Worm (Caenorhabditis elegans) whole organism, young adult: Measurements from ENCODE around the gene ZC477.4.

Experiments used
- B0019.2 ChIP-seq: fragments of 200-800 bp; sonication (Bioruptor generic); conservative IDR thresholded peaks from 2 replicates; pipeline ENCODE4 v1.3.6; 2022; ENCODE audit warnings: missing genetic modification reagents, missing genetic modification characterization, missing compliant biosample characterization
- C17E4.6 ChIP-seq: fragments of 200-800 bp; sonication (Bioruptor generic); IDR thresholded peaks from 2 replicates; pipeline ENCODE4 v1.3.6; 2022; ENCODE audit warnings: missing genetic modification reagents, missing genetic modification characterization, missing compliant biosample characterization
- F10E7.11 ChIP-seq: sonication (generic microtip); optimal IDR thresholded peaks from 2 replicates; lab custom pipeline; 2017; ENCODE audit warnings: mild to moderate bottlenecking, missing genetic modification characterization, moderate library complexity, missing compliant biosample characterization
- F23B12.7 ChIP-seq: sonication (generic microtip); optimal IDR thresholded peaks from 2 replicates; lab custom pipeline; 2017; ENCODE audit warnings: missing genetic modification characterization, mild to moderate bottlenecking, missing compliant biosample characterization, antibody characterized with exemption, moderate library complexity; ENCODE audit not compliant: insufficient read depth
- F37B4.10 ChIP-seq: fragments of 200-800 bp; sonication (Bioruptor generic); IDR thresholded peaks from 2 replicates; pipeline ENCODE4 v1.3.6; 2022; ENCODE audit warnings: missing genetic modification characterization, missing compliant biosample characterization
- K11D2.4 ChIP-seq: fragments of 200-800 bp; sonication (Bioruptor generic); IDR thresholded peaks from 2 replicates; pipeline ENCODE4 v1.3.6; 2022; ENCODE audit warnings: missing genetic modification reagents, missing genetic modification characterization, missing compliant biosample characterization
- Y53F4B.3 ChIP-seq: fragments of 200-800 bp; sonication (Bioruptor generic); IDR thresholded peaks from 2 replicates; pipeline ENCODE4 v1.3.6; 2022; ENCODE audit warnings: missing genetic modification reagents, missing genetic modification characterization, missing compliant biosample characterization
- Y53G8AR.9 ChIP-seq: fragments of 200-800 bp; sonication (Bioruptor generic); conservative IDR thresholded peaks from 2 replicates; pipeline ENCODE4 v1.3.6; 2022; ENCODE audit warnings: missing genetic modification reagents, missing genetic modification characterization, missing compliant biosample characterization
- Y67H2A.10 ChIP-seq: fragments of 200-800 bp; sonication (Bioruptor generic); conservative IDR thresholded peaks from 2 replicates; pipeline ENCODE4 v1.3.6; 2022; ENCODE audit warnings: missing genetic modification reagents, missing genetic modification characterization, missing compliant biosample characterization
- ama-1 ChIP-seq, 3 experiments: fragments of 150-350 bp in 1 of 3; sonication (generic microtip) in 2 of 3; optimal IDR thresholded peaks; 2 replicates each; lab custom pipeline; 2014 to 2018; ENCODE audit warnings: missing biosample characterization in 2 of 3, missing genetic modification characterization in 2 of 3, missing genetic modification reagents in 2 of 3
- aptf-2 ChIP-seq: fragments of 200-800 bp; sonication (Bioruptor generic); conservative IDR thresholded peaks from 2 replicates; pipeline ENCODE4 v1.3.6; 2022; ENCODE audit warnings: missing genetic modification reagents, missing genetic modification characterization, missing compliant biosample characterization
- attf-5 ChIP-seq: fragments of 200-800 bp; sonication (Bioruptor generic); optimal IDR thresholded peaks from 2 replicates; lab custom pipeline; 2018; ENCODE audit warnings: mild to moderate bottlenecking, missing genetic modification characterization, missing compliant biosample characterization
- attf-6 ChIP-seq: fragments of 200-800 bp; sonication (Bioruptor generic); IDR thresholded peaks from 2 replicates; pipeline ENCODE4 v1.3.6; 2022; ENCODE audit warnings: missing genetic modification reagents, missing genetic modification characterization, missing compliant biosample characterization
- bed-1 ChIP-seq: fragments of 200-800 bp; sonication (Bioruptor generic); IDR thresholded peaks from 2 replicates; pipeline ENCODE4 v1.3.6; 2022; ENCODE audit warnings: missing genetic modification reagents, missing genetic modification characterization, missing compliant biosample characterization
- ccch-3 ChIP-seq: fragments of 200-800 bp; sonication (Bioruptor generic); optimal IDR thresholded peaks from 2 replicates; lab custom pipeline; 2018; ENCODE audit warnings: mild to moderate bottlenecking, missing genetic modification characterization, missing compliant biosample characterization
- cebp-2 ChIP-seq: fragments of 200-800 bp; sonication (Bioruptor generic); IDR thresholded peaks from 2 replicates; pipeline ENCODE4 v1.3.6; 2022; ENCODE audit warnings: missing genetic modification characterization, missing compliant biosample characterization
- ceh-79 ChIP-seq: sonication (generic microtip); optimal IDR thresholded peaks from 2 replicates; lab custom pipeline; 2017; ENCODE audit warnings: mild to moderate bottlenecking, missing genetic modification characterization, missing compliant biosample characterization
- chd-7 ChIP-seq: sonication (generic microtip); optimal IDR thresholded peaks from 2 replicates; lab custom pipeline; 2016; ENCODE audit warnings: mild to moderate bottlenecking, missing genetic modification characterization, moderate library complexity, missing compliant biosample characterization
- die-1 ChIP-seq: sonication (generic microtip); optimal IDR thresholded peaks from 2 replicates; lab custom pipeline; 2016; ENCODE audit warnings: missing genotype, mild to moderate bottlenecking, missing genetic modification characterization, missing compliant biosample characterization
- dox-1 ChIP-seq: fragments of 200-800 bp; sonication (Bioruptor generic); IDR thresholded peaks from 2 replicates; pipeline ENCODE4 v1.3.6; 2022; ENCODE audit warnings: missing genetic modification reagents, missing genetic modification characterization, missing compliant biosample characterization
- dpff-1 ChIP-seq: sonication (generic microtip); optimal IDR thresholded peaks from 2 replicates; lab custom pipeline; 2017; ENCODE audit warnings: mild to moderate bottlenecking, missing genetic modification characterization, missing compliant biosample characterization
- ets-4 ChIP-seq: fragments of 200-800 bp; sonication (Bioruptor generic); optimal IDR thresholded peaks from 2 replicates; lab custom pipeline; 2018; ENCODE audit warnings: mild to moderate bottlenecking, missing genetic modification characterization, missing compliant biosample characterization
- gei-17 ChIP-seq: fragments of 200-800 bp; sonication (Bioruptor generic); optimal IDR thresholded peaks from 2 replicates; lab custom pipeline; 2018; ENCODE audit warnings: mild to moderate bottlenecking, missing genetic modification characterization, missing compliant biosample characterization
- hlh-12 ChIP-seq: sonication (generic microtip); optimal IDR thresholded peaks from 2 replicates; lab custom pipeline; 2016; ENCODE audit warnings: missing genetic modification characterization, missing compliant biosample characterization
- hlh-26 ChIP-seq: fragments of 200-800 bp; sonication (Bioruptor generic); conservative IDR thresholded peaks from 2 replicates; pipeline ENCODE4 v1.3.6; 2022; ENCODE audit warnings: missing genetic modification reagents, missing genetic modification characterization, missing compliant biosample characterization
- hmg-20 ChIP-seq: fragments of 200-800 bp; sonication (Bioruptor generic); IDR thresholded peaks from 2 replicates; pipeline ENCODE4 v1.3.6; 2022; ENCODE audit warnings: missing genetic modification reagents, missing genetic modification characterization, missing compliant biosample characterization
- hsf-1 ChIP-seq: fragments of 200-800 bp; sonication (Bioruptor generic); IDR thresholded peaks from 2 replicates; pipeline ENCODE4 v1.3.6; 2022; ENCODE audit warnings: missing genetic modification reagents, missing genetic modification characterization, missing compliant biosample characterization
- let-526 ChIP-seq: fragments of 200-800 bp; sonication (Bioruptor generic); IDR thresholded peaks from 2 replicates; pipeline ENCODE4 v1.3.6; 2022; ENCODE audit warnings: missing genetic modification reagents, missing genetic modification characterization, missing compliant biosample characterization
- lin-26 ChIP-seq: fragments of 200-800 bp; sonication (Bioruptor generic); IDR thresholded peaks from 2 replicates; pipeline ENCODE4 v1.3.6; 2022; ENCODE audit warnings: missing genetic modification reagents, missing genetic modification characterization, missing compliant biosample characterization
- lin-40 ChIP-seq: sonication (generic microtip); optimal IDR thresholded peaks from 2 replicates; lab custom pipeline; 2016; ENCODE audit warnings: missing genetic modification characterization, mild to moderate bottlenecking, missing compliant biosample characterization, missing genotype, missing genetic modification reagents
- lin-54 ChIP-seq: fragments of 200-800 bp; sonication (Bioruptor generic); optimal IDR thresholded peaks from 2 replicates; lab custom pipeline; 2018; ENCODE audit warnings: mild to moderate bottlenecking, missing genetic modification characterization, missing compliant biosample characterization
- mel-28 ChIP-seq: sonication (generic microtip); optimal IDR thresholded peaks from 2 replicates; lab custom pipeline; 2016; ENCODE audit warnings: borderline replicate concordance, mild to moderate bottlenecking, missing genetic modification characterization, missing compliant biosample characterization
- nhr-120 ChIP-seq: fragments of 200-800 bp; sonication (Bioruptor generic); IDR thresholded peaks from 2 replicates; pipeline ENCODE4 v1.3.6; 2022; ENCODE audit warnings: missing genetic modification characterization, missing compliant biosample characterization
- nhr-80 ChIP-seq: sonication (generic microtip); optimal IDR thresholded peaks from 2 replicates; lab custom pipeline; 2016; ENCODE audit warnings: missing genetic modification characterization, missing compliant biosample characterization
- pha-4 ChIP-seq: fragments of 150-350 bp; sonication (generic microtip); optimal IDR thresholded peaks from 2 replicates; lab custom pipeline; 2014; ENCODE audit warnings: missing biosample characterization, missing genetic modification reagents, missing genetic modification characterization
- rec-8 ChIP-seq, 2 experiments: sonication (generic microtip); optimal IDR thresholded peaks; 2 replicates each; lab custom pipeline; 2016; ENCODE audit warnings: mild to moderate bottlenecking in 2 of 2, missing genetic modification characterization in 2 of 2, missing genetic modification reagents in 2 of 2, missing genotype in 2 of 2, missing biosample characterization in 1 of 2, missing compliant biosample characterization in 1 of 2, moderate library complexity in 1 of 2
- repo-1 ChIP-seq: sonication (generic microtip); optimal IDR thresholded peaks from 2 replicates; lab custom pipeline; 2017; ENCODE audit warnings: mild to moderate bottlenecking, missing genetic modification characterization, missing compliant biosample characterization
- rpc-1 ChIP-seq, 2 experiments: fragments of 150-350 bp in 1 of 2; sonication (generic microtip) in 1 of 2; optimal IDR thresholded peaks; 2 replicates each; lab custom pipeline; 2014 to 2018; ENCODE audit warnings: missing biosample characterization in 1 of 2, missing genetic modification characterization in 1 of 2, missing genetic modification reagents in 1 of 2, missing genotype in 1 of 2
- sdz-38 ChIP-seq: sonication (generic microtip); optimal IDR thresholded peaks from 2 replicates; lab custom pipeline; 2016; ENCODE audit warnings: missing genotype, missing genetic modification characterization, missing compliant biosample characterization
- snpc-3.4 ChIP-seq: sonication (generic microtip); optimal IDR thresholded peaks from 2 replicates; lab custom pipeline; 2017; ENCODE audit warnings: missing genetic modification characterization, mild to moderate bottlenecking, missing compliant biosample characterization, antibody characterized with exemption, moderate library complexity, missing genotype, missing genetic modification reagents
- somi-1 ChIP-seq: fragments of 200-800 bp; sonication (Bioruptor generic); optimal IDR thresholded peaks from 2 replicates; lab custom pipeline; 2018; ENCODE audit warnings: mild to moderate bottlenecking, missing genetic modification characterization, missing compliant biosample characterization
- tbx-9 ChIP-seq: sonication (generic microtip); optimal IDR thresholded peaks from 2 replicates; lab custom pipeline; 2016; ENCODE audit warnings: borderline replicate concordance, missing genetic modification characterization, inconsistent platforms, missing compliant biosample characterization
- unc-130 ChIP-seq: sonication (generic microtip); optimal IDR thresholded peaks from 2 replicates; lab custom pipeline; 2016; ENCODE audit warnings: missing genetic modification reagents, missing genetic modification characterization, missing compliant biosample characterization
- xnd-1 ChIP-seq: sonication (generic microtip); optimal IDR thresholded peaks from 2 replicates; lab custom pipeline; 2016; ENCODE audit warnings: missing genotype, missing genetic modification reagents, missing genetic modification characterization, missing compliant biosample characterization
- ztf-18 ChIP-seq: sonication (generic microtip); optimal IDR thresholded peaks from 2 replicates; lab custom pipeline; 2016; ENCODE audit warnings: missing genotype, mild to moderate bottlenecking, missing genetic modification characterization, missing compliant biosample characterization
- ztf-26 ChIP-seq: sonication (generic microtip); optimal IDR thresholded peaks from 2 replicates; lab custom pipeline; 2017; ENCODE audit warnings: missing genetic modification characterization, missing compliant biosample characterization
- ztf-28 ChIP-seq: fragments of 200-800 bp; sonication (Bioruptor generic); IDR thresholded peaks from 2 replicates; pipeline ENCODE4 v1.3.6; 2022; ENCODE audit warnings: missing genetic modification reagents, missing genetic modification characterization, missing compliant biosample characterization
- ztf-3 ChIP-seq: fragments of 200-800 bp; sonication (Bioruptor generic); optimal IDR thresholded peaks from 2 replicates; lab custom pipeline; 2018; ENCODE audit warnings: mild to moderate bottlenecking, missing genetic modification characterization, missing compliant biosample characterization

ZC477.4 gene

DNA sequence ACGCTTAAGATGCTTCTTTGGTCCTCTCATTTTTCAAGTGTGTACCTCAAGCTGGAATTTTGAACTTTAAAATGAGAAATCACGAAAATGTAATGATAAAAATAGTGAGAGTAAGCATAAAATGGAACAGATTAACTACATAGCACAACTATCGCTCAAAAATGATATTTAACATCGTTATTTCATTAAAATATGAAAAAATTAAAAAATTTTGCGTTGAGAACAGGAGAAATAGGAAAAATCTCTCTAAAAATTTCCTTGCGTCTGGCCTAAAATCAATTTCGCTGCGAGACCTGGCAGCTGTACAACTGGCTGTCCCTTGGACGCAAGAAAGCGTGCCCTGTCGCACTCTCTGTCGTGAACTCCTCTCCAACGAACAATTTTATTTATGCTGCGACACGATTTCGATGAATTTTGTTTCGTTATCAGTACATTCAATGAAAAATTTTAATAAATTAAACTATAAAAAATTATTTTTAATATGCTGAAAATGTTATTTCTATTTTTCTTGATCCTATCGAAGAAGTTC, 13.9 kb downstream of the ZC477.4 start, which contains the start of gene rps-4:
rps-4 (minus strand) TSS at position 51 of the 529 bp plus-strand sequence.
- TF ChIP-seq nhr-120 (GFP tag; lab: Robert Waterston, UW) (no peak), hlh-26 (GFP tag; lab: Robert Waterston, UW) (no peak), ztf-28 (GFP tag; lab: Robert Waterston, UW) (no peak), die-1 (no peak), somi-1 (GFP tag; lab: Kevin White, UChicago) (peak; percentile 24), pha-4 (peak; percentile 50), nhr-80 (tag; lab: Kevin White, UChicago) (peak; percentile 62), ztf-3 (no peak), attf-5 (peak; percentile 87), lin-54 (GFP tag; lab: Kevin White, UChicago) (peak; percentile 73), B0019.2 (no peak), hmg-20 (GFP tag; lab: Robert Waterston, UW) (no peak), lin-26 (no peak), ccch-3 (GFP tag; lab: Kevin White, UChicago) (no peak), ztf-26 (tag; lab: Kevin White, UChicago) (peak; percentile 19), snpc-3.4 (tag; lab: Kevin White, UChicago) (peak; percentile 68), ztf-18 (tag; lab: Kevin White, UChicago) (peak; percentile 84), hlh-12 (no peak), bed-1 (no peak), dpff-1 (tag; lab: Kevin White, UChicago) (no peak), rec-8 (tag; optimal IDR thresholded peaks at IDR 0.05; lab: Kevin White, UChicago) (no peak), F37B4.10 (GFP tag; lab: Robert Waterston, UW) (no peak), lin-40 (peak; percentile 71), Y53G8AR.9 (no peak), dox-1 (GFP tag; lab: Robert Waterston, UW) (peak; percentile 88), rpc-1 (optimal IDR thresholded peaks at IDR 0.05; lab: Kevin White, UChicago) (no peak), rpc-1 (tag; optimal IDR thresholded peaks at IDR 0.05; lab: Kevin White, UChicago) (no peak), K11D2.4 (GFP tag; lab: Robert Waterston, UW) (peak; percentile 56; the same call in 1 of the 2 replicates), xnd-1 (tag; lab: Kevin White, UChicago) (no peak), aptf-2 (GFP tag; lab: Robert Waterston, UW) (no peak), gei-17 (GFP tag; lab: Kevin White, UChicago) (no peak), chd-7 (no peak), C17E4.6 (GFP tag; lab: Robert Waterston, UW) (no peak), tbx-9 (tag; lab: Kevin White, UChicago) (no peak), mel-28 (no peak), hsf-1 (GFP tag; lab: Robert Waterston, UW) (no peak), cebp-2 (no peak), repo-1 (tag; lab: Kevin White, UChicago) (no peak), ets-4 (no peak), F10E7.11 (no peak), ama-1 (optimal IDR thresholded peaks at IDR 0.05; lab: Kevin White, UChicago) (no peak), ama-1 (GFP tag; optimal IDR thresholded peaks at IDR 0.05; lab: Kevin White, UChicago) (no peak), ceh-79 (no peak), Y53F4B.3 (no peak), let-526 (no peak), F23B12.7 (tag; lab: Kevin White, UChicago) (peak; percentile 90), Y67H2A.10 (GFP tag; lab: Robert Waterston, UW) (0 out of 2 replicates have a peak, but pooled peaks have one; percentile 35), sdz-38 (tag; lab: Kevin White, UChicago) (no peak), attf-6 (GFP tag; lab: Robert Waterston, UW) (no peak), unc-130 (GFP tag; lab: Kevin White, UChicago) (peak; percentile 8)
